Worm (Caenorhabditis elegans) whole organism, late embryonic: Measurements from ENCODE around the gene gst-44.

Experiments
- elt-2 ChIP-seq: sonication (generic microtip); optimal IDR thresholded peaks from 2 replicates; lab custom pipeline; 2016; ENCODE audit warnings: missing genetic modification reagents, missing genetic modification characterization, missing compliant biosample characterization
- fax-1 ChIP-seq: sonication (generic microtip); optimal IDR thresholded peaks from 2 replicates; lab custom pipeline; 2016; ENCODE audit warnings: missing genotype, missing genetic modification characterization, missing compliant biosample characterization
- hlh-6 ChIP-seq: sonication (generic microtip); optimal IDR thresholded peaks from 2 replicates; lab custom pipeline; 2016; ENCODE audit warnings: missing genotype, missing genetic modification characterization, missing compliant biosample characterization
- sdc-2 ChIP-seq: sonication (generic microtip); optimal IDR thresholded peaks from 2 replicates; lab custom pipeline; 2016; ENCODE audit warnings: missing genotype, missing genetic modification characterization, missing compliant biosample characterization
- sox-4 ChIP-seq: sonication (generic microtip); optimal IDR thresholded peaks from 2 replicates; lab custom pipeline; 2017; ENCODE audit warnings: mild to moderate bottlenecking, missing genetic modification characterization, inconsistent platforms, missing compliant biosample characterization
- zip-5 ChIP-seq: sonication (generic microtip); optimal IDR thresholded peaks from 2 replicates; lab custom pipeline; 2016; ENCODE audit warnings: missing genetic modification characterization, missing compliant biosample characterization

ce11 chrV:16417014-16417413, 26.3 kb downstream of the gst-44 start, which contains the start of gene str-55:
- TF ChIP-seq hlh-6 (no peak), zip-5 (tag; lab: Kevin White, UChicago) (no peak), elt-2 (tag; lab: Kevin White, UChicago) (no peak), sdc-2 (tag; lab: Kevin White, UChicago) (no peak), fax-1 (tag; lab: Kevin White, UChicago) (no peak), sox-4 (tag; lab: Kevin White, UChicago) (no peak)
